Worm (Caenorhabditis elegans) whole organism, L4 larva: ENCODE results near the gene igdb-1.
"Not testable (repeated sequence)": the region's sequence is repeated elsewhere in the genome, so short reads cannot be mapped to it uniquely, and the experiment has no call there.

Experiments used
- D1046.2 ChIP-seq: fragments of 200-800 bp; sonication (Bioruptor generic); IDR thresholded peaks from 2 replicates; pipeline ENCODE4 v1.3.6; 2022; ENCODE audit warnings: missing genetic modification characterization, missing compliant biosample characterization
- F44E2.7 ChIP-seq: fragments of 200-800 bp; sonication (Bioruptor generic); IDR thresholded peaks from 2 replicates; pipeline ENCODE4 v2.1.2; 2022; ENCODE audit warnings: missing genetic modification characterization, missing compliant biosample characterization
- R02D3.7 ChIP-seq: fragments of 150-350 bp; sonication (generic microtip); optimal IDR thresholded peaks from 3 replicates; lab custom pipeline; 2014; ENCODE audit warnings: missing biosample characterization, missing genetic modification characterization
- T20F7.1 ChIP-seq: fragments of 200-800 bp; sonication (Bioruptor generic); optimal IDR thresholded peaks from 2 replicates; lab custom pipeline; 2018; ENCODE audit warnings: mild to moderate bottlenecking, missing genetic modification characterization, missing compliant biosample characterization
- ZK337.2 ChIP-seq: fragments of 200-800 bp; sonication (Bioruptor generic); IDR thresholded peaks from 2 replicates; pipeline ENCODE4 v1.3.6; 2022; ENCODE audit warnings: missing genetic modification reagents, missing genetic modification characterization, missing compliant biosample characterization
- ZK546.5 ChIP-seq, 2 experiments: sonication (generic microtip); optimal IDR thresholded peaks; 2 replicates each; lab custom pipeline; 2017; ENCODE audit warnings: missing biosample characterization in 2 of 2, missing genetic modification characterization in 2 of 2
- aha-1 ChIP-seq: fragments of 150-350 bp; peaks from one replicate; lab custom pipeline; 2014; ENCODE audit warnings: missing biosample characterization, missing genetic modification characterization
- aly-2 ChIP-seq: sonication (generic microtip); optimal IDR thresholded peaks from 2 replicates; lab custom pipeline; 2018; ENCODE audit warnings: missing biosample characterization, missing genetic modification characterization
- ama-1 ChIP-seq: fragments of 150-350 bp; optimal IDR thresholded peaks from 2 replicates; lab custom pipeline; 2014; ENCODE audit warnings: inconsistent platforms, mixed read lengths
- cey-2 ChIP-seq: sonication (generic microtip); optimal IDR thresholded peaks from 3 replicates; lab custom pipeline; 2017; ENCODE audit warnings: missing genetic modification characterization, mild to moderate bottlenecking, missing compliant biosample characterization, antibody characterized with exemption, borderline replicate concordance; ENCODE audit not compliant: insufficient read depth
- daf-12 ChIP-seq: fragments of 150-350 bp; optimal IDR thresholded peaks from 2 replicates; lab custom pipeline; 2014; ENCODE audit warnings: missing biosample characterization, missing genetic modification reagents, missing genetic modification characterization
- daf-16 ChIP-seq, 3 experiments: sonication (generic microtip); optimal IDR thresholded peaks; 2 replicates each; lab custom pipeline; 2016 to 2017; ENCODE audit warnings: missing genetic modification characterization in 3 of 3, missing genetic modification reagents in 3 of 3, mild to moderate bottlenecking in 2 of 3, missing compliant biosample characterization in 2 of 3, missing biosample characterization in 1 of 3, moderate library complexity in 1 of 3
- daf-8 ChIP-seq: fragments of 200-800 bp; sonication (Bioruptor generic); IDR thresholded peaks from 2 replicates; pipeline ENCODE4 v1.3.6; 2022; ENCODE audit warnings: missing genetic modification characterization, missing compliant biosample characterization
- dmd-8 ChIP-seq: fragments of 200-800 bp; sonication (Bioruptor generic); IDR thresholded peaks from 2 replicates; pipeline ENCODE4 v1.3.6; 2022; ENCODE audit warnings: missing genetic modification characterization, missing compliant biosample characterization
- hif-1 ChIP-seq, 2 experiments: sonication (generic microtip); optimal IDR thresholded peaks; 2 replicates each; lab custom pipeline; 2016 to 2017; ENCODE audit warnings: missing compliant biosample characterization in 2 of 2, missing genetic modification characterization in 2 of 2, missing genetic modification reagents in 2 of 2, missing genotype in 2 of 2, mild to moderate bottlenecking in 1 of 2
- hlh-11 ChIP-seq: fragments of 200-800 bp; sonication (Bioruptor generic); optimal IDR thresholded peaks from 2 replicates; lab custom pipeline; 2018; ENCODE audit warnings: mild to moderate bottlenecking, missing genetic modification characterization, missing compliant biosample characterization
- hmg-1.1 ChIP-seq: fragments of 200-800 bp; sonication (Bioruptor generic); IDR thresholded peaks from 2 replicates; pipeline ENCODE4 v1.3.6; 2022; ENCODE audit warnings: missing genetic modification reagents, missing genetic modification characterization, missing compliant biosample characterization
- jun-1 ChIP-seq: fragments of 150-350 bp; optimal IDR thresholded peaks from 2 replicates; lab custom pipeline; 2014; ENCODE audit warnings: missing biosample characterization, missing genetic modification reagents, missing genetic modification characterization
- lin-1 ChIP-seq: fragments of 200-800 bp; sonication (Bioruptor generic); IDR thresholded peaks from 2 replicates; pipeline ENCODE4 v1.3.6; 2022; ENCODE audit warnings: missing genetic modification reagents, missing genetic modification characterization, missing compliant biosample characterization
- lsy-2 ChIP-seq, 2 experiments: fragments of 150-350 bp in 1 of 2; sonication (generic microtip) in 1 of 2; optimal IDR thresholded peaks; 2 replicates each; lab custom pipeline; 2014 to 2017; ENCODE audit warnings: missing biosample characterization in 2 of 2, missing genetic modification characterization in 2 of 2
- madf-5 ChIP-seq, 2 experiments: fragments of 200-800 bp; sonication (Bioruptor generic); IDR thresholded peaks; 2 replicates each; pipeline ENCODE4 v1.3.6; 2022; ENCODE audit warnings: missing compliant biosample characterization in 2 of 2, missing genetic modification characterization in 2 of 2
- mes-2 ChIP-seq: sonication (generic microtip); optimal IDR thresholded peaks from 2 replicates; lab custom pipeline; 2016; ENCODE audit warnings: missing genotype, mild to moderate bottlenecking, missing genetic modification characterization, missing compliant biosample characterization; ENCODE audit not compliant: poor library complexity, severe bottlenecking
- mxl-2 ChIP-seq: fragments of 200-800 bp; sonication (Bioruptor generic); conservative IDR thresholded peaks from 2 replicates; pipeline ENCODE4 v1.3.6; 2022; ENCODE audit warnings: missing genetic modification reagents, missing genetic modification characterization, missing compliant biosample characterization
- mxl-3 ChIP-seq: fragments of 200-800 bp; sonication (Bioruptor generic); optimal IDR thresholded peaks from 2 replicates; lab custom pipeline; 2018; ENCODE audit warnings: mild to moderate bottlenecking, missing genetic modification characterization, missing compliant biosample characterization
- nhr-10 ChIP-seq: fragments of 150-350 bp; optimal IDR thresholded peaks from 2 replicates; lab custom pipeline; 2014; ENCODE audit warnings: missing biosample characterization, missing genetic modification characterization
- nhr-25 ChIP-seq: sonication (generic microtip); optimal IDR thresholded peaks from 2 replicates; lab custom pipeline; 2017; ENCODE audit warnings: missing genetic modification characterization, mild to moderate bottlenecking, missing compliant biosample characterization, antibody characterized with exemption, moderate library complexity, borderline replicate concordance; ENCODE audit not compliant: insufficient read depth
- nhr-28 ChIP-seq: fragments of 150-350 bp; optimal IDR thresholded peaks from 2 replicates; lab custom pipeline; 2014; ENCODE audit warnings: missing biosample characterization, missing genetic modification characterization
- nhr-41 ChIP-seq: fragments of 200-800 bp; sonication (Bioruptor generic); IDR thresholded peaks from 2 replicates; pipeline ENCODE4 v1.3.6; 2022; ENCODE audit warnings: missing genetic modification reagents, missing genetic modification characterization, missing compliant biosample characterization
- nhr-42 ChIP-seq: fragments of 200-800 bp; sonication (Bioruptor generic); IDR thresholded peaks from 2 replicates; pipeline ENCODE4 v1.3.6; 2022; ENCODE audit warnings: missing genetic modification characterization, missing compliant biosample characterization
- nhr-77 ChIP-seq: fragments of 150-350 bp; optimal IDR thresholded peaks from 2 replicates; lab custom pipeline; 2014; ENCODE audit warnings: missing biosample characterization, missing genetic modification characterization
- pha-4 ChIP-seq, 2 experiments: fragments of 150-350 bp in 1 of 2; fragments of 200-800 bp in 1 of 2; sonication (Bioruptor generic) in 1 of 2; IDR thresholded peaks in 1 of 2; optimal IDR thresholded peaks in 1 of 2; 2 replicates each; pipeline versions ENCODE4 v1.3.6 to Lab custom; 2014 to 2022; ENCODE audit warnings: missing genetic modification characterization in 2 of 2, missing genetic modification reagents in 2 of 2, missing biosample characterization in 1 of 2, missing compliant biosample characterization in 1 of 2
- php-3 ChIP-seq: fragments of 200-800 bp; sonication (Bioruptor generic); IDR thresholded peaks from 2 replicates; pipeline ENCODE4 v1.3.6; 2022; ENCODE audit warnings: missing genetic modification reagents, missing genetic modification characterization, missing compliant biosample characterization
- pqm-1 ChIP-seq: sonication (generic microtip); optimal IDR thresholded peaks from 2 replicates; lab custom pipeline; 2017; ENCODE audit warnings: missing biosample characterization, missing genetic modification characterization
- saeg-2 ChIP-seq: fragments of 200-800 bp; sonication (Bioruptor generic); IDR thresholded peaks from 2 replicates; pipeline ENCODE4 v1.3.6; 2022; ENCODE audit warnings: missing genetic modification reagents, missing genetic modification characterization, missing compliant biosample characterization
- sdz-12 ChIP-seq: fragments of 200-800 bp; sonication (Bioruptor generic); optimal IDR thresholded peaks from 2 replicates; lab custom pipeline; 2018; ENCODE audit warnings: mild to moderate bottlenecking, missing genetic modification characterization, missing compliant biosample characterization
- skn-1 ChIP-seq: fragments of 150-350 bp; optimal IDR thresholded peaks from 2 replicates; lab custom pipeline; 2014; ENCODE audit warnings: missing biosample characterization, missing genetic modification characterization
- unc-62 ChIP-seq, 3 experiments: fragments of 150-350 bp in 1 of 3; sonication (generic microtip); optimal IDR thresholded peaks in 2 of 3; peaks in 1 of 3; 1 replicate in 1 of 3; 2 replicates in 2 of 3; lab custom pipeline; 2014 to 2017; ENCODE audit warnings: missing biosample characterization in 3 of 3, missing genetic modification characterization in 3 of 3, missing genetic modification reagents in 3 of 3, missing genotype in 1 of 3
- ztf-11 ChIP-seq: fragments of 150-350 bp; optimal IDR thresholded peaks from 2 replicates; lab custom pipeline; 2014; ENCODE audit warnings: missing biosample characterization, missing genetic modification characterization
- ztf-7 ChIP-seq: fragments of 150-350 bp; optimal IDR thresholded peaks from 2 replicates; lab custom pipeline; 2014; ENCODE audit warnings: missing biosample characterization, missing genetic modification characterization

igdb-1 gene

ce11 chrIV:12478711-12479110, at the start of gene igdb-1:
Gene igdb-1 (plus strand): TSS chrIV:12479011.
- not testable (repeated sequence) for TF ChIP-seq mxl-2 (GFP tag; lab: Robert Waterston, UW); mxl-3 (GFP tag; lab: Kevin White, UChicago); lsy-2 (tag; optimal IDR thresholded peaks at IDR 0.05; lab: Kevin White, UChicago)
- TF ChIP-seq, all 104 proteins: peak for 0; not testable (repeated sequence) for 104

DNA sequence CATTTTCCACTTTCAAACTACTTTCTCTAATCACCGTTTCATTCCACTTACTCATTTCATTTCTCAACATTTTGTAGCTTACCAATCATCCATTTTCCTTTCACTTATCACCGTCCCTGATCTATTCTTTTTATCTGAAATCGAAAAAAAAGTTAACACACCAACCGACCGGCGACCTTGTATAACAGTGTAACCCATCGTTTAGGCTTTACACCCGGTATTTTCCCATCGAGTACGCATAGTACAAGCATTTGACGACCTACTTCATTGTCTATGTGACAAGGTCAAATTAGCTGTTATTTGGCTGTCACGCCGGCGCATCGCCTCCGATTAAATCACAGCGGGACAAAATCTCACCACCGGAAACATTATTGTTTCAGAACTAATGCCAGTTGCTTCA, 49.3 kb upstream of the igdb-1 start:
- TF ChIP-seq ztf-7 (tag; lab: Kevin White, UChicago) (no peak), ztf-11 (no peak), hif-1 (tag; optimal IDR thresholded peaks at IDR 0.05; lab: Kevin White, UChicago) (no peak), unc-62 (GFP tag; optimal IDR thresholded peaks at IDR 0.05 in 1 of 2; lab: Kevin White, UChicago) (peak in 1 of 2 experiments; percentile 86), unc-62 (tag; optimal IDR thresholded peaks at IDR 0.05; lab: Kevin White, UChicago) (no peak), nhr-41 (GFP tag; lab: Robert Waterston, UW) (no peak), nhr-25 (peak; percentile 9), aha-1 (tag; lab: Kevin White, UChicago) (peak; percentile 16)
- TF ChIP-seq, all 104 proteins: peak for 3

ce11 chrIV:12431755-12432154, 47.1 kb upstream of the igdb-1 start:
- peak; percentile 92 for TF ChIP-seq aha-1 (tag; lab: Kevin White, UChicago)
- TF ChIP-seq ZK337.2 (GFP tag; lab: Robert Waterston, UW): no peak

- TF ChIP-seq dmd-8 (GFP tag; lab: Robert Waterston, UW) (no peak), jun-1 (tag; lab: Kevin White, UChicago) (no peak), madf-5 (GFP tag; IDR thresholded peaks at IDR 0.05; lab: Robert Waterston, UW) (no peak), nhr-28 (tag; lab: Kevin White, UChicago) (no peak)
These were observed 46.5 kb upstream of the igdb-1 start, which contains the start of gene clec-184 for ce11 chrIV:12432340-12432739. Gene clec-184 (plus strand): TSS chrIV:12432640.

DNA sequence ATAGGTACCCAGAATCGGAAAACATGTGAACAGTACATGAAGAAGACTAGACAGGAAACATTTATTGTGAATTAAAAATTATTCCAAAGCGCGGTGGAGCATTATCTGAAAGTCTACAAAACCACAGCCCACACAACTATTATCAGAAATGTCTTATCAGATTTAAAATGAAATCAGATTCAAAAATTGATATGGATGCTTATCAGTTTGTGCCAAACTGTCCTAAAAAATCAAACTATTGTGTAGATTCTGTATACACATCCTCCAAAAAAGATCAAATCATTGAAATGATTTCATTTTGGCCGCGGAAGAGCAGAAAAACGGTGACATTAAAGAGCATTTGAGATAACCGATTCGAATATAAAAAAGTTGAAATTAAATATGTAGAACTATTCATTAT, 43.4 kb upstream of the igdb-1 start, which contains the start of gene irg-4:
Gene irg-4 (plus strand): TSS at position 392 of the 400 bp plus-strand sequence.
- no peak for TF ChIP-seq sdz-12 (GFP tag; lab: Kevin White, UChicago)
- TF ChIP-seq F44E2.7 (GFP tag; lab: Robert Waterston, UW): no peak
- no peak for TF ChIP-seq mxl-2 (GFP tag; lab: Robert Waterston, UW)
- peak; percentile 93 for TF ChIP-seq pqm-1 (tag; lab: Kevin White, UChicago)
- no peak for TF ChIP-seq ama-1 (lab: Kevin White, UChicago)
- no peak for TF ChIP-seq ZK546.5 (tag; optimal IDR thresholded peaks at IDR 0.05; lab: Kevin White, UChicago)
- TF ChIP-seq mes-2: no peak
- no peak for TF ChIP-seq D1046.2 (GFP tag; lab: Robert Waterston, UW)
- no peak for TF ChIP-seq cey-2
- TF ChIP-seq lin-1: 0 out of 2 replicates have a peak, but pooled peaks have one; percentile 19
- no peak for TF ChIP-seq hmg-1.1 (GFP tag; lab: Robert Waterston, UW)
- no peak for TF ChIP-seq aly-2 (tag; lab: Kevin White, UChicago)
- TF ChIP-seq daf-16 (GFP tag; optimal IDR thresholded peaks at IDR 0.05; lab: Kevin White, UChicago): no peak
- peak; percentile 55 for TF ChIP-seq daf-16 (tag; optimal IDR thresholded peaks at IDR 0.05; lab: Kevin White, UChicago)
- TF ChIP-seq nhr-42: no peak
- TF ChIP-seq T20F7.1 (GFP tag; lab: Kevin White, UChicago): no peak
- peak; percentile 81 for TF ChIP-seq nhr-28 (tag; lab: Kevin White, UChicago)
- peak; percentile 19 for TF ChIP-seq nhr-77 (tag; lab: Kevin White, UChicago)
- TF ChIP-seq hlh-11 (tag; lab: Kevin White, UChicago): peak; percentile 42
- no peak for TF ChIP-seq ZK337.2 (GFP tag; lab: Robert Waterston, UW)
- TF ChIP-seq daf-8 (GFP tag; lab: Robert Waterston, UW): no peak
- TF ChIP-seq saeg-2: no peak
- TF ChIP-seq ztf-7 (tag; lab: Kevin White, UChicago): no peak
- no peak for TF ChIP-seq daf-12
- 0 out of 2 replicates have a peak, but pooled peaks have one; percentile 27 for TF ChIP-seq php-3 (GFP tag; lab: Robert Waterston, UW)
- no peak for TF ChIP-seq skn-1 (tag; lab: Kevin White, UChicago)
- TF ChIP-seq R02D3.7 (tag; lab: Kevin White, UChicago): no peak
- TF ChIP-seq pha-4 (GFP tag; IDR thresholded peaks at IDR 0.05; lab: Robert Waterston, UW): no peak
- no peak for TF ChIP-seq pha-4 (tag; optimal IDR thresholded peaks at IDR 0.05; lab: Kevin White, UChicago)
- no peak for TF ChIP-seq nhr-10 (tag; lab: Kevin White, UChicago)
